Fruit fly (Drosophila melanogaster): ENCODE data around the gene Spt3.

The Spt3 gene

dm6 chr3R:11984862-11985261 lies 32.1 kb upstream of the Spt3 start:
- TF ChIP-seq CG17801 (GFP tag; optimal IDR thresholded peaks at IDR 0.05; ENCODE audit: partially characterized antibody) = no peak

- TF ChIP-seq CG17801 (GFP tag; optimal IDR thresholded peaks at IDR 0.05; ENCODE audit: partially characterized antibody) = no peak
These were observed 27.8 kb upstream of the Spt3 start for dm6 chr3R:11989206-11989605.

- no peak for TF ChIP-seq CG17801 (GFP tag; optimal IDR thresholded peaks at IDR 0.05; ENCODE audit: partially characterized antibody)
These were observed 27.0 kb upstream of the Spt3 start for dm6 chr3R:11989996-11990395.

dm6 chr3R:11991538-11992164 lies 25.3 kb upstream of the Spt3 start:
- no peak for TF ChIP-seq CG17801 (GFP tag; optimal IDR thresholded peaks at IDR 0.05; ENCODE audit: partially characterized antibody)

dm6 chr3R:11992934-11993670 lies 23.9 kb upstream of the Spt3 start, which contains the start of gene mfas:
mfas (minus strand) TSS chr3R:11993315.
- no peak for TF ChIP-seq CG17801 (GFP tag; optimal IDR thresholded peaks at IDR 0.05; ENCODE audit: partially characterized antibody)

- TF ChIP-seq CG17801 (GFP tag; optimal IDR thresholded peaks at IDR 0.05; ENCODE audit: partially characterized antibody) = no peak
These were observed 18.8 kb upstream of the Spt3 start for dm6 chr3R:11998130-11998529.

dm6 chr3R:11999074-11999473 lies 17.9 kb upstream of the Spt3 start, which contains the start of gene Ect3:
Ect3 (plus strand) TSS chr3R:11999278.
- TF ChIP-seq CG17801 (GFP tag; optimal IDR thresholded peaks at IDR 0.05; ENCODE audit: partially characterized antibody) = peak; percentile 1

- no peak for TF ChIP-seq CG17801 (GFP tag; optimal IDR thresholded peaks at IDR 0.05; ENCODE audit: partially characterized antibody)
These were observed 11.5 kb upstream of the Spt3 start, which contains the start of gene Tk for dm6 chr3R:12005417-12005816. Tk (minus strand) TSS chr3R:12005473.

- no peak for TF ChIP-seq CG17801 (GFP tag; optimal IDR thresholded peaks at IDR 0.05; ENCODE audit: partially characterized antibody)
These were observed 10.5 kb upstream of the Spt3 start for dm6 chr3R:12006417-12006816.

dm6 chr3R:12010202-12010824 lies 6.6 kb upstream of the Spt3 start, which contains the start of the genes KLHL18 and GCC185:
KLHL18 (minus strand) TSS chr3R:12010434.
GCC185 (plus strand) TSS chr3R:12010772.
- TF ChIP-seq CG17801 (GFP tag; optimal IDR thresholded peaks at IDR 0.05; ENCODE audit: partially characterized antibody) = peak; percentile 82

- TF ChIP-seq CG17801 (GFP tag; optimal IDR thresholded peaks at IDR 0.05; ENCODE audit: partially characterized antibody) = no peak
These were observed 4.0 kb downstream of the Spt3 start for dm6 chr3R:12020987-12021386.

- no peak for TF ChIP-seq CG17801 (GFP tag; optimal IDR thresholded peaks at IDR 0.05; ENCODE audit: partially characterized antibody)
These were observed 14.7 kb downstream of the Spt3 start, which contains the start of the genes CG31358, CG42504 and CG42505 for dm6 chr3R:12031657-12032056. CG31358 (minus strand) TSS chr3R:12031757. CG42504 (minus strand) TSS chr3R:12031757. CG42505 (minus strand) TSS chr3R:12031757.

dm6 chr3R:12032842-12033241 lies 15.9 kb downstream of the Spt3 start, which contains the start of gene ssp5:
ssp5 (plus strand) TSS chr3R:12033142.
- TF ChIP-seq CG17801 (GFP tag; optimal IDR thresholded peaks at IDR 0.05; ENCODE audit: partially characterized antibody) = no peak

dm6 chr3R:12040228-12040627 lies 23.3 kb downstream of the Spt3 start, which contains the start of gene CG14736:
CG14736 (plus strand) TSS chr3R:12040528.
- TF ChIP-seq CG17801 (GFP tag; optimal IDR thresholded peaks at IDR 0.05; ENCODE audit: partially characterized antibody) = no peak

- no peak for TF ChIP-seq CG17801 (GFP tag; optimal IDR thresholded peaks at IDR 0.05; ENCODE audit: partially characterized antibody)
These were observed 32.2 kb downstream of the Spt3 start, which contains the start of gene CG14739 for dm6 chr3R:12049113-12049512. CG14739 (minus strand) TSS chr3R:12049213.
